Worm (Caenorhabditis elegans): Measurements from ENCODE around the gene F58F12.1.

Gene F58F12.1

DNA sequence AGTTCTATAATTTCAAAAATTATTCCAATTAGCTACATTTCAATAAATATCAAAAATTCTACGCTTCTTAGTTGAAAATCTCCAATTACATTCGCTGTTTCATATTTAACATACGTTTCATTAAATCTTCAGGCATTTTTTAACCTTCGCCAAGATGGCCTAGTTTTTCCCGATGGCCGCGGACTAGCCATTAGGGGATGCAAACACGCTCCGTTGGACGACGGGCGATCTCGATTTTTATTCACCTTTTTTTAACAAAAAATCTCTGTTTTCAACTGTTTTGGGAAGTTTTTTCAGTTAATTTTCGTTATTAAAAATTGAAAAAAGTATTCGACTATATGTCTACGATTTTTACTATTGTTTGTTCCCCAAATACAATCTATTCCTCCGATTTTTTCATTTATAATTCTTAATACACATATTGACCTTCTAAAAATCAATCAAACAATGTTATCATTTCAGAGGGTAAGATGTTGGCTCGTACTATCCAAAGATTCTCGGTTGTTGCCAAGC lies at the start of gene F58F12.1:
Gene F58F12.1 (plus strand): TSS at position 463 of the 513 bp plus-strand sequence.
- no peak for TF ChIP-seq nhr-11 (tag; optimal IDR thresholded peaks at IDR 0.05)
- no peak for TF ChIP-seq fkh-4 (tag; optimal IDR thresholded peaks at IDR 0.05; ENCODE audit: borderline replicate concordance)
- TF ChIP-seq nhr-47 (tag; optimal IDR thresholded peaks at IDR 0.05): peak; percentile 72
- peak; percentile 35 for TF ChIP-seq dsc-1 (tag; optimal IDR thresholded peaks at IDR 0.05)
- TF ChIP-seq zip-4 (GFP tag; optimal IDR thresholded peaks at IDR 0.05): no peak
- TF ChIP-seq unc-130 (tag; optimal IDR thresholded peaks at IDR 0.05): peak; percentile 55
- TF ChIP-seq lir-3 (tag; optimal IDR thresholded peaks at IDR 0.05; ENCODE audit: poor library complexity): peak; percentile 87
- TF ChIP-seq aly-2 (tag; optimal IDR thresholded peaks at IDR 0.05): no peak
- TF ChIP-seq zag-1 (tag; optimal IDR thresholded peaks at IDR 0.05): no peak
- TF ChIP-seq irx-1 (tag; optimal IDR thresholded peaks at IDR 0.05): peak; percentile 73
- TF ChIP-seq ama-1 (optimal IDR thresholded peaks at IDR 0.05): no peak
- TF ChIP-seq pag-3 (tag; optimal IDR thresholded peaks at IDR 0.05; ENCODE audit: borderline replicate concordance, insufficient read depth): no peak
- no peak for TF ChIP-seq vab-15 (tag; optimal IDR thresholded peaks at IDR 0.05)
- TF ChIP-seq efl-3 (GFP tag; optimal IDR thresholded peaks at IDR 0.05): no peak
- TF ChIP-seq ztf-11 (tag; optimal IDR thresholded peaks at IDR 0.05): peak in 1 of 2 experiments; percentile 51
- no peak for TF ChIP-seq ceh-63 (GFP tag; optimal IDR thresholded peaks at IDR 0.05)
- TF ChIP-seq C16A3.4 (tag; optimal IDR thresholded peaks at IDR 0.05): peak; percentile 78
- TF ChIP-seq elt-2 (tag; optimal IDR thresholded peaks at IDR 0.05): no peak
- peak; percentile 66 to 73 for TF ChIP-seq efl-1 (optimal IDR thresholded peaks at IDR 0.05)
- peak; percentile 61 to 94 for TF ChIP-seq efl-1 (GFP tag; optimal IDR thresholded peaks at IDR 0.05 in 1 of 2)
- peak; percentile 51 for TF ChIP-seq nhr-90 (tag; optimal IDR thresholded peaks at IDR 0.05; ENCODE audit: poor library complexity)
- no peak for TF ChIP-seq mab-9 (GFP tag; IDR thresholded peaks at IDR 0.05)
- no peak for TF ChIP-seq hlh-17 (GFP tag; optimal IDR thresholded peaks at IDR 0.05; ENCODE audit: borderline replicate concordance)
- peak; percentile 66 for TF ChIP-seq snu-23 (GFP tag; optimal IDR thresholded peaks at IDR 0.05)
- peak; percentile 30 for TF ChIP-seq C04F5.9 (tag; optimal IDR thresholded peaks at IDR 0.05)
- peak; percentile 78 for TF ChIP-seq tbx-2 (tag; optimal IDR thresholded peaks at IDR 0.05)
- TF ChIP-seq nhr-77 (tag; optimal IDR thresholded peaks at IDR 0.05): no peak
- TF ChIP-seq ceh-88 (GFP tag; IDR thresholded peaks at IDR 0.05): no peak
- TF ChIP-seq ceh-82 (tag; optimal IDR thresholded peaks at IDR 0.05): peak in 2 of 3 experiments; percentile 39 to 70
- peak; percentile 83 for TF ChIP-seq ceh-90 (tag; optimal IDR thresholded peaks at IDR 0.05)
- TF ChIP-seq tlp-1 (tag; optimal IDR thresholded peaks at IDR 0.05): no peak
- TF ChIP-seq nhr-237 (tag; optimal IDR thresholded peaks at IDR 0.05): no peak
- TF ChIP-seq nhr-12 (tag; optimal IDR thresholded peaks at IDR 0.05): no peak
- TF ChIP-seq xbp-1 (tag; optimal IDR thresholded peaks at IDR 0.05): peak; percentile 75
- no peak for TF ChIP-seq lin-39 (tag; optimal IDR thresholded peaks at IDR 0.05)
- TF ChIP-seq aha-1 (tag; optimal IDR thresholded peaks at IDR 0.05): no peak
- TF ChIP-seq unc-30 (tag; optimal IDR thresholded peaks at IDR 0.05): no peak
- no peak for TF ChIP-seq ztf-4 (tag; optimal IDR thresholded peaks at IDR 0.05)
- TF ChIP-seq ets-5 (GFP tag; IDR thresholded peaks at IDR 0.05): no peak
- peak; percentile 72 for TF ChIP-seq nhr-71 (tag; optimal IDR thresholded peaks at IDR 0.05)
- TF ChIP-seq fkh-10 (GFP tag; optimal IDR thresholded peaks at IDR 0.05): no peak
- TF ChIP-seq pax-3 (tag; optimal IDR thresholded peaks at IDR 0.05): peak; percentile 38
- TF ChIP-seq fkh-8 (tag; optimal IDR thresholded peaks at IDR 0.05): peak; percentile 56
- peak; percentile 81 for TF ChIP-seq mep-1 (tag; optimal IDR thresholded peaks at IDR 0.05)
- TF ChIP-seq sup-37 (GFP tag; optimal IDR thresholded peaks at IDR 0.05): no peak
- peak; percentile 56 to 79 for TF ChIP-seq lsy-2 (tag; optimal IDR thresholded peaks at IDR 0.05)
- TF ChIP-seq unc-98 (GFP tag; IDR thresholded peaks at IDR 0.05): peak; percentile 56
- peak; percentile 68 to 74 for TF ChIP-seq lin-35 (GFP tag; optimal IDR thresholded peaks at IDR 0.05)
- TF ChIP-seq snpc-4 (tag; optimal IDR thresholded peaks at IDR 0.05): peak; percentile 64
- TF ChIP-seq sox-4 (tag; optimal IDR thresholded peaks at IDR 0.05): peak; percentile 41
- TF ChIP-seq nhr-76 (tag; optimal IDR thresholded peaks at IDR 0.05): no peak
- TF ChIP-seq nhr-85 (tag): peak; percentile 87
- peak; percentile 22 for TF ChIP-seq F16B12.6 (tag; optimal IDR thresholded peaks at IDR 0.05)
- no peak for TF ChIP-seq hpl-2 (GFP tag; optimal IDR thresholded peaks at IDR 0.05)

Data from whole organism, L1 larva.